Fruit fly (Drosophila melanogaster) whole organism, adult: ENCODE data around the gene CG31542.

Experiments
- CG11617 ChIP-seq: fragments of 200-800 bp; sonication (Bioruptor generic); optimal IDR thresholded peaks from 2 replicates; lab custom pipeline; 2017; ENCODE audit warnings: mild to moderate bottlenecking, missing biosample characterization, missing genetic modification reagents, missing genetic modification characterization
- CG14711 ChIP-seq: fragments of 200-800 bp; sonication (Bioruptor generic); optimal IDR thresholded peaks from 2 replicates; lab custom pipeline; 2018; ENCODE audit warnings: missing biosample characterization, mild to moderate bottlenecking, missing genetic modification characterization, moderate library complexity
- CG7045 ChIP-seq: fragments of 200-800 bp; sonication (Bioruptor generic); optimal IDR thresholded peaks from 2 replicates; lab custom pipeline; 2017; ENCODE audit warnings: missing biosample characterization, mild to moderate bottlenecking, missing genetic modification characterization
- cnc ChIP-seq, 2 experiments: fragments of >200 bp; optimal IDR thresholded peaks; 2 replicates each; lab custom pipeline; 2017
- kay ChIP-seq: fragments of 200-800 bp; sonication (Bioruptor generic); peaks from one replicate; lab custom pipeline; 2016; ENCODE audit warnings: missing biosample characterization, missing genetic modification characterization, borderline replicate concordance
- ovo ChIP-seq: fragments of 200-800 bp; sonication (Bioruptor generic); optimal IDR thresholded peaks from 2 replicates; lab custom pipeline; 2016; ENCODE audit warnings: missing biosample characterization, missing genetic modification characterization
- pad ChIP-seq: fragments of 200-800 bp; sonication (Bioruptor generic); optimal IDR thresholded peaks from 3 replicates; lab custom pipeline; 2017; ENCODE audit warnings: missing biosample characterization, missing genetic modification characterization, mild to moderate bottlenecking, moderate library complexity, missing genetic modification reagents

DNA sequence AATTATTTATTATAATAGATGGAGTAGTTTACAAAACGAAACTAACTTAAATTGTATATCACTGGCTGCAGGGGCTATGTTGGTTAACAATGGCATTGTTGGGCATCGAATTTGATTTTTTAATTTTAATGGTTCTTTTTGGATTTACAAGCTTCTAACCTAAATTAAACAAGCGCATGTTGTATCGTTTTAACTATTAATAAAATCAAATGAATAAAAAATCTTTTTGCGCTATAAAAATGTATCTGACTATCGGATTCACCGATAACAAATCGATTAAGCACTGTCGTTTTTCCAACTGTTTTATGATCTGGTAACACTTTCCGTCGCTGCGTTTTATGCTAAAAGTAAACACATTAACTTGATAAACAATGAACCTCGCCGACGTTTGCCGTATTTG is 5.4 kb downstream of the CG31542 start, which contains the start of the genes hd and CG14667:
- TF ChIP-seq kay (GFP tag; lab: Kevin White, UChicago) (no peak), CG14711 (no peak), ovo (GFP tag; lab: Kevin White, UChicago) (no peak), pad (GFP tag; lab: Kevin White, UChicago) (no peak), cnc (optimal IDR thresholded peaks at IDR 0.05; lab: Kevin White, UChicago) (no peak), CG11617 (no peak), CG7045 (GFP tag; lab: Kevin White, UChicago) (no peak)
